Worm (Caenorhabditis elegans) whole organism, L2 larva: ENCODE results near the gene C24G6.8.

Experiments used
- ZK546.5 ChIP-seq: sonication (generic microtip); optimal IDR thresholded peaks from 2 replicates; lab custom pipeline; 2017; ENCODE audit warnings: missing biosample characterization, missing genetic modification characterization
- nhr-6 ChIP-seq: fragments of 150-350 bp; optimal IDR thresholded peaks from 2 replicates; lab custom pipeline; 2014; ENCODE audit warnings: missing biosample characterization, missing genetic modification characterization

DNA sequence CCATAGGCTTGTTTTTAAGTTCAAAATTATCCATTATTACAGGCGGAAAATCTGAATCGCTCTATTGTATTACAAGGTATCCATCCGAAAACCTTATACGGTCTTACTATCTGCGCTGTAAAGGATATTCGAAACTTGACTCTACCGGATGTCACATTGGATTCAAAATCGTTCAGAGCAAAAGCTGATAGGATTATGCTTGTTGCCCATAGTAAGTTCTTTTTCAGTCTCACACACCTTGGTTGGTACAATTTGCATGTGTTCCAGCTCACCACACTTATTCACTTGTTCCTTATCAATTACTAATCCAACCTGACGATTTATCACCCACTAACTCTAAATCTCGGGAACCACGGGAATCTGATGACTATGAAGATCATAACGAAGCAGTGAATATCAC is 8.0 kb downstream of the C24G6.8 start:
- TF ChIP-seq nhr-6 (tag; lab: Kevin White, UChicago) (no peak), ZK546.5 (tag; lab: Kevin White, UChicago) (no peak)
